Worm (Caenorhabditis elegans) whole organism, late embryonic: ENCODE results near the gene C06H5.6.

ENCODE experiments used
- ama-1 ChIP-seq: fragments of 150-350 bp; optimal IDR thresholded peaks from 2 replicates; lab custom pipeline; 2014
- lin-11 ChIP-seq: fragments of 200-800 bp; sonication (Bioruptor generic); optimal IDR thresholded peaks from 2 replicates; lab custom pipeline; 2018; ENCODE audit warnings: mild to moderate bottlenecking, missing genetic modification characterization, missing compliant biosample characterization
- sdc-2 ChIP-seq: sonication (generic microtip); optimal IDR thresholded peaks from 2 replicates; lab custom pipeline; 2016; ENCODE audit warnings: missing genotype, missing genetic modification characterization, missing compliant biosample characterization
- unc-86 ChIP-seq: sonication (generic microtip); optimal IDR thresholded peaks from 2 replicates; lab custom pipeline; 2016; ENCODE audit warnings: missing genetic modification characterization, missing compliant biosample characterization

DNA sequence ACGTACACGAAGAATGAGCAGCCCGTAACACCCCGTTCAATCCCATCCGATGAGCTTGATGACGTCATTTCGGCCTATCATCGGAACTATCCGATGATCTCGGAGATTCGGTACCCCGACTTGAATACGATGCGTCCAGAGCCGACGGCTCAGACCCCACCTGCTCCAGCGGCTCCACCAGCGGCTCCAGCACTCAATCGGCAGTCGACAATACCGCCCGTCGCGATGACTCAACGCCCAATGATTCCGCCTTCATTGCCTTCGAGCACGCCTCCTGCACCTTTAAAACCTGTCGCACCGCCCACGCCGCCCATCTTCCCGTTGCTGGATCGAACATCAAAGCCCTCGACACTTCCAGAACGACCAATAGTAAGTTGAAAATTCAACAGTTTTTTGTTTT, 39.3 kb upstream of the C06H5.6 start:
- TF ChIP-seq lin-11 (tag; lab: Kevin White, UChicago): no peak
- no peak for TF ChIP-seq sdc-2 (tag; lab: Kevin White, UChicago)
- TF ChIP-seq ama-1 (lab: Kevin White, UChicago): no peak
- TF ChIP-seq unc-86 (tag; lab: Kevin White, UChicago): no peak
